Fruit fly (Drosophila melanogaster) whole organism: ENCODE data around the gene CG9330.
A peak's percentile ranks its signal among the peaks of the same experiment; 100 is the strongest.

Experiments
- CG8478 ChIP-seq: fragments of >200 bp; optimal IDR thresholded peaks from 2 replicates; lab custom pipeline; 2018; ENCODE audit warnings: inconsistent platforms
- Dll ChIP-seq: fragments of >200 bp; optimal IDR thresholded peaks from 2 replicates; lab custom pipeline; 2017
- psq ChIP-seq: fragments of >200 bp; optimal IDR thresholded peaks from 2 replicates; lab custom pipeline; 2017
- usp ChIP-seq: fragments of >200 bp; optimal IDR thresholded peaks from 2 replicates; lab custom pipeline; 2017; ENCODE audit warnings: missing biosample characterization, missing genetic modification characterization, mixed read lengths

- TF ChIP-seq psq (lab: Kevin White, UChicago) (no peak), CG8478 (lab: Kevin White, UChicago) (no peak), usp (GFP tag; lab: Kevin White, UChicago) (no peak), Dll (lab: Kevin White, UChicago) (peak; percentile 45)
Measured at dm6 chr3L:19556738-19557137, 29.3 kb upstream of the CG9330 start.
